Fruit fly (Drosophila melanogaster): ENCODE data around the gene mRpL13.
A peak's percentile ranks its signal among the peaks of the same experiment; 100 is the strongest.

mRpL13 gene

DNA sequence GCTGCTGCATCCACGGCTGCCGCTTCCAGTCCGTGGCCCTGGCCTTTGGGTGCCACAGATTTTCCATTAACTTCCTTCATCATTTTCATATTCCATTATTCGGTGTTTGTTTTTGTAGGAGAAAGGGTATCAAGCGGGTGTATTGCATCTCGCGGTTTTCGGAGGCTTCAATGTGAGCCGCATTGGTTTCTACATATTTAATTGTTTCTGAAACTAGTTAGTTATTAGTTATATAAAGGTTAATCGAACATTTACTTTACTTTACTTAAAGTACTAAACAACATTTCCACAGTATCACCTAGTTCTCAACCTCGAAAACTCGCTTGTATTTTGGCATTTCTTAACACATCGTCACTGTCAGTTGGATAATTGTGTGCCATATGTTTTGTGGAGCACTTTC, 40.8 kb upstream of the mRpL13 start:
- TF ChIP-seq Hr83 (GFP tag; optimal IDR thresholded peaks at IDR 0.05; ENCODE audit: poor library complexity, severe bottlenecking) = no peak
- no peak for TF ChIP-seq Myc (optimal IDR thresholded peaks at IDR 0.05)
- TF ChIP-seq lola (GFP tag; optimal IDR thresholded peaks at IDR 0.05) = no peak

DNA sequence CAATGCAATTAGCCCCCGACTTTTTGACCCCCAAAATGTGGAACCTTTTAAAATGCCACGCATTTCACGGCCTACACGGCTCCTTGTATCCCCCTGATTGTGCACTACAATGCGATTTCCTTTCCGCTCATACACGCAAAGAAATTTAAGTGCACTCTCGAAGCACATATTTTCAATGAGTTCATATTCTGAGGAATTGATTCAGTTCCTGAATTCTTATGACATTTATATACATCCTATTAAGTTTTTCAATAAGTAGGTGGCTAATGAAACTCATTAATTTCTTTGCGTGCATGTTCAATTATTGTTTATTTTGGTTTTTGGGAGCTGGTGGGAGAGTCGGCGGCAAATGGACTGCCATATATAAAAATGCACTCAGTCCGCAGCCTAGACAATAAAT, 40.2 kb upstream of the mRpL13 start:
- TF ChIP-seq Jra (GFP tag; optimal IDR thresholded peaks at IDR 0.05) (no peak), Dfd (GFP tag; optimal IDR thresholded peaks at IDR 0.05) (no peak), Rel (GFP tag; optimal IDR thresholded peaks at IDR 0.05) (no peak), Rel (tag; optimal IDR thresholded peaks at IDR 0.05) (no peak), Vsx2 (GFP tag; optimal IDR thresholded peaks at IDR 0.05; ENCODE audit: partially characterized antibody) (no peak), Dif (GFP tag; optimal IDR thresholded peaks at IDR 0.05; ENCODE audit: partially characterized antibody) (no peak), GATAd (GFP tag; optimal IDR thresholded peaks at IDR 0.05) (no peak), tai (GFP tag; optimal IDR thresholded peaks at IDR 0.05) (no peak), Myc (optimal IDR thresholded peaks at IDR 0.05) (no peak), woc (GFP tag; optimal IDR thresholded peaks at IDR 0.05) (no peak), foxo (GFP tag; optimal IDR thresholded peaks at IDR 0.05) (peak in 1 of 2 experiments; percentile 2), rgr (GFP tag; optimal IDR thresholded peaks at IDR 0.05) (peak; percentile 18), Hnf4 (GFP tag; optimal IDR thresholded peaks at IDR 0.05) (no peak), HLH106 (tag; optimal IDR thresholded peaks at IDR 0.05) (no peak), sv (GFP tag; optimal IDR thresholded peaks at IDR 0.05) (peak; percentile 39), brk (GFP tag; optimal IDR thresholded peaks at IDR 0.05) (no peak), ey (GFP tag; optimal IDR thresholded peaks at IDR 0.05) (no peak), CG9705 (GFP tag; optimal IDR thresholded peaks at IDR 0.05) (no peak)

DNA sequence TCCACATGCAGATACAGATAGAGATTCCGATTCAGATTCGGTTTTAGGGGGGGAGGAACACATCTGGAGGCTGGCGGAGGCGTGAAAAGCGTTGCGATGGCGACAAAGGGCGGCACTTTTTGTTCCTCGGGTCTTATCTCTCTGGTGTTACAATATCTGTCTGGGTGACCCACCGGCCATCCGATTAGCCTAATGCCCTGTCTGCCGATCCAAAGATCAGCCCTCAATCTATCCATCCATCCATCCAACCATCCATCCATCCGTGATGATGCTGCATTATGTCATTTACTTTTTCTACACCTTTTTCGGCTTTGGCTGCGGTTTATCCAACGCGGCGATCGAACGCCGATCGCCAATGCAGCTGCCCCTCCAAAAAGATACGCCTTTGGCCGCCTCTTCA, 38.9 kb upstream of the mRpL13 start:
- TF ChIP-seq GATAd (GFP tag; optimal IDR thresholded peaks at IDR 0.05) (no peak), Dif (GFP tag; optimal IDR thresholded peaks at IDR 0.05; ENCODE audit: partially characterized antibody) (no peak), rgr (GFP tag; optimal IDR thresholded peaks at IDR 0.05) (no peak), Mio (GFP tag; optimal IDR thresholded peaks at IDR 0.05) (no peak), sage (GFP tag; optimal IDR thresholded peaks at IDR 0.05) (no peak)

DNA sequence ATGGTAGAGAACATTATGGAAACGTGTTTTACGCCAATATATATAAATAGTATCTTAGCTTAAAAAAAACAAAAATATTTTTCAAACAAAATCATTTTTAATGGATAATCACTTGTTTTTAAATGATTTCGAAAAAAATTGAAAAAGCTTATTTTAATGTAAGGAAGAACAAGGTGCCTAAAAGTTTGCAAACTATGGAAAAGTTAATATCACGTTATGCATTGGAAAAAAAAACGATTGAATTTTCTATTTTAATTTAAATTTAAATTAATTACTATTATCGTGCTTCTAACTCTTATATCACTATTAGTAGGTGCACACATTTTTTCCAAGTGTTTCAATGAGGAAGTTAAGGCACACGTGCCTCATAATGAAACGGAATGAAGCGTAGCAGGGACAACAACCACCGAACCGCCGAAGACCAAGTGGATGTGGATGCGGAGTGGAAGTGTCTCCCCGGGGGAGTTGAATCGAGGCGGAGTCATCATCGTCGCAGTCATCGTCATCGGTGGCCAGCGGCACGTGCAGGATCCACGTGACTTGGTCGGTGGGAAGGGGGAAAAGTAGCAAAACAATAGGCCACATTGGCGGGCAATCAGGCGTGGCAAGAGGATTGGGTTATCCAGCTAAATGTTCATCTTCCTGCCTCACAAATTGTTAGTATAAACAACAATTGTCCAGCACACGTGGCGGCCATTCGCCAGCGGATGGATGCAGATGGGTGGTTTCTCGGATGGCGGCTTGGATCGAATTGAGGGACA, 38.0 kb upstream of the mRpL13 start:
- TF ChIP-seq Jra (GFP tag; optimal IDR thresholded peaks at IDR 0.05) = no peak
- TF ChIP-seq Dfd (GFP tag; optimal IDR thresholded peaks at IDR 0.05) = no peak

DNA sequence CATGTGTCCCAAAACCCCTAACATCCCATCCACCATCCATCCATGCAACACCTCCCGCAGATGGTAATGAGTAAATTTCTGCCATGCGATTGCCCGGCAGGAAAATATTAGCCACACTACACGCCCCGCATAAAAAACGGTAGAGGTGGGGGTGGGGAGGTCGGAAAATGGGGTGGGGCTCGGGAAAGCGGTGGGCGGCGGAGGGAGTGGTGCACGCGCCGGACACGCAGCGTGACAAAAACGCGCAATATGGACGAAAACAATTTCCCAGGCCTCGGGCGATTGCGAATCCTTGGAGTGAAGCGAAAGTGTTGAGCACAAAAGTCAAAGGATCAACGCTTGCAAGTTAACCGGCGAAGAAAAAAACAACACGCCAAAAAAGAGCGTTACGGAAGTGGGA, 37.3 kb upstream of the mRpL13 start:
- TF ChIP-seq lola (GFP tag; optimal IDR thresholded peaks at IDR 0.05) (no peak), woc (GFP tag; optimal IDR thresholded peaks at IDR 0.05) (no peak), CrebA (GFP tag; optimal IDR thresholded peaks at IDR 0.05; ENCODE audit: borderline replicate concordance) (no peak), Hr78 (GFP tag; optimal IDR thresholded peaks at IDR 0.05) (no peak), Abd-B (GFP tag; optimal IDR thresholded peaks at IDR 0.05) (no peak), dmrt93B (GFP tag; optimal IDR thresholded peaks at IDR 0.05) (no peak), Sp1 (GFP tag; optimal IDR thresholded peaks at IDR 0.05) (no peak), brk (GFP tag; optimal IDR thresholded peaks at IDR 0.05) (no peak), dl (GFP tag; optimal IDR thresholded peaks at IDR 0.05; ENCODE audit: insufficient read depth in 1 of 2, partially characterized antibody in 2 of 2) (no peak), usp (GFP tag; optimal IDR thresholded peaks at IDR 0.05) (no peak), ey (GFP tag; optimal IDR thresholded peaks at IDR 0.05) (no peak), sage (GFP tag; optimal IDR thresholded peaks at IDR 0.05) (no peak), rgr (GFP tag; optimal IDR thresholded peaks at IDR 0.05) (no peak)
